Worm (Caenorhabditis elegans): Measurements from ENCODE around the gene C49F5.7.

C49F5.7 gene

DNA sequence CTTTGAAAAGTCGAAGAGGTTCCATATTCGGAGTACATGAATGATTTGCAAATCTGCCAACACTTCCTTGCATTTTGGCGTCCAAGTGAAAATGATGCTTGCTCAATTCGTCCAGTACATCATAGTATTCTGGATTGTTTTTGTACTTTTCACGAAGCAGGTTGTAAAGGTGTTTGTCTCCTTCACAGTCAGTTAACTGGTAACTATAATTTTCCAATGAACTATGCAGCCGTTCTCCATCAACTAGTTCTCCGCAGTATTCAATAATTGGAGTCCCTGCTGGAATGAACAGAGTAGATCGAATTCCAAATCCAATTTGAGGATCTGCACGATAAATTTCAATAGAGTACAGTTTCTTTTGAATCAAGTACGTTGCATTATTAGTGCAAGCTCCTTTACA is 23.3 kb upstream of the C49F5.7 start:
- TF ChIP-seq unc-62 (GFP tag; optimal IDR thresholded peaks at IDR 0.05 in 1 of 2) (peak in 1 of 2 experiments; percentile 95), unc-62 (tag; optimal IDR thresholded peaks at IDR 0.05) (no peak), lin-29 (GFP tag; IDR thresholded peaks at IDR 0.05) (no peak)

DNA sequence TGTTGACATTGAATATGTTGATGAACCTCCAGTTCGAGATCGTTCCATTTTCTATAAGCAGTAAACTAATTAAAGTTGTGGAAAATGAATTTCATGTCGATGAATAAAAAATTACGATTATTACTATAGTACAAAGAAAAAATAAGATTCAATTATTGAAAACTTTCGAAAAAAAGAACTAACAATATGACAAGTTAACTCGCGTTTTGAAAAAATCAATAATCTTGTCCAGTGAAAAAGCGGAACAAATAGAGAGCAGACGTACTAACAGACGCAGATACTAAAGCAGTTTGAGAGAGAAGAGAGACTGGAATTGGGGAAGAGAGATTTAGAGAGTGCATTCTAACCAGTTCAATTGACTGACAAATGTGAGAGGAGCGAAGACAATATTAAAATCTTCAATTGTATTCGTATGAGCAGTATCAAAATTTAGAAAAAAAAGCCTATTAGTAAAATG is 19.9 kb upstream of the C49F5.7 start, which contains the start of gene set-6:
Gene set-6 (minus strand): TSS at position 51 of the 457 bp plus-strand sequence.
- TF ChIP-seq unc-62 (GFP tag; optimal IDR thresholded peaks at IDR 0.05 in 1 of 2) (peak in 1 of 2 experiments; percentile 87), unc-62 (tag; optimal IDR thresholded peaks at IDR 0.05) (no peak), zfp-3 (GFP tag; conservative IDR thresholded peaks at IDR 0.05) (no peak), nhr-42 (GFP tag; IDR thresholded peaks at IDR 0.05) (no peak), lir-3 (tag; optimal IDR thresholded peaks at IDR 0.05) (no peak), spr-1 (tag; optimal IDR thresholded peaks at IDR 0.05) (no peak), ztf-7 (tag; optimal IDR thresholded peaks at IDR 0.05) (peak; percentile 41), hlh-11 (tag; optimal IDR thresholded peaks at IDR 0.05) (no peak), T20F7.1 (GFP tag; optimal IDR thresholded peaks at IDR 0.05) (no peak), D1046.2 (GFP tag; IDR thresholded peaks at IDR 0.05) (no peak), daf-12 (tag; optimal IDR thresholded peaks at IDR 0.05) (no peak), hlh-30 (tag; optimal IDR thresholded peaks at IDR 0.05; ENCODE audit: insufficient read depth) (peak; percentile 2), dve-1 (tag; optimal IDR thresholded peaks at IDR 0.05; ENCODE audit: insufficient read depth) (peak; percentile 52), ceh-82 (tag; optimal IDR thresholded peaks at IDR 0.05) (no peak), set-16 (GFP tag; IDR thresholded peaks at IDR 0.05) (no peak), nhr-77 (tag; optimal IDR thresholded peaks at IDR 0.05) (no peak), ceh-28 (tag; optimal IDR thresholded peaks at IDR 0.05) (peak; percentile 57), ZK546.5 (tag; optimal IDR thresholded peaks at IDR 0.05) (no peak), gei-8 (GFP tag; optimal IDR thresholded peaks at IDR 0.05) (no peak), F44E2.7 (GFP tag; IDR thresholded peaks at IDR 0.05) (no peak), lin-15B (tag; optimal IDR thresholded peaks at IDR 0.05) (no peak), ZK337.2 (GFP tag; IDR thresholded peaks at IDR 0.05) (no peak), nhr-11 (tag; optimal IDR thresholded peaks at IDR 0.05) (no peak), unc-130 (GFP tag; optimal IDR thresholded peaks at IDR 0.05) (no peak), fkh-10 (GFP tag; optimal IDR thresholded peaks at IDR 0.05) (no peak), nhr-111 (GFP tag; optimal IDR thresholded peaks at IDR 0.05) (no peak), mxl-2 (GFP tag; conservative IDR thresholded peaks at IDR 0.05) (no peak), jun-1 (tag; optimal IDR thresholded peaks at IDR 0.05) (no peak), pha-4 (GFP tag; IDR thresholded peaks at IDR 0.05) (no peak), pha-4 (tag; optimal IDR thresholded peaks at IDR 0.05) (no peak), mxl-3 (GFP tag; optimal IDR thresholded peaks at IDR 0.05) (no peak), R02D3.7 (tag; optimal IDR thresholded peaks at IDR 0.05) (no peak), mdt-29 (GFP tag; IDR thresholded peaks at IDR 0.05) (no peak), snpc-1.2 (GFP tag; IDR thresholded peaks at IDR 0.05) (no peak), pqm-1 (tag; optimal IDR thresholded peaks at IDR 0.05) (no peak), mdl-1 (tag; optimal IDR thresholded peaks at IDR 0.05) (no peak), fos-1 (tag; optimal IDR thresholded peaks at IDR 0.05) (no peak), nhr-28 (tag; optimal IDR thresholded peaks at IDR 0.05) (no peak), spr-3 (GFP tag; optimal IDR thresholded peaks at IDR 0.05) (no peak), vab-7 (GFP tag; IDR thresholded peaks at IDR 0.05) (no peak), hif-1 (tag; optimal IDR thresholded peaks at IDR 0.05) (no peak)
